Fruit fly (Drosophila melanogaster) whole organism, embryonic: Measurements from ENCODE around the gene Pig1.

Experiments
- Blimp-1 ChIP-seq: fragments of 200-800 bp; sonication (Bioruptor generic); optimal IDR thresholded peaks from 3 replicates; lab custom pipeline; 2018; ENCODE audit warnings: missing biosample characterization, missing genetic modification characterization, mild to moderate bottlenecking, moderate library complexity, missing genetic modification reagents
- BtbVII ChIP-seq: fragments of 200-800 bp; sonication (Bioruptor generic); optimal IDR thresholded peaks from 3 replicates; lab custom pipeline; 2017; ENCODE audit warnings: missing biosample characterization, mild to moderate bottlenecking, missing genetic modification characterization
- CG10565 ChIP-seq: fragments of 200-800 bp; sonication (Bioruptor generic); optimal IDR thresholded peaks from 3 replicates; lab custom pipeline; 2016; ENCODE audit warnings: missing biosample characterization, mild to moderate bottlenecking, missing genetic modification characterization
- CG11085 ChIP-seq: fragments of 200-800 bp; sonication (Bioruptor generic); IDR thresholded peaks from 2 replicates; pipeline ENCODE4 v1.3.6; 2022; ENCODE audit warnings: missing biosample characterization, missing genetic modification characterization
- CG13296 ChIP-seq: fragments of 200-800 bp; sonication (Bioruptor generic); optimal IDR thresholded peaks from 3 replicates; lab custom pipeline; 2018; ENCODE audit warnings: missing biosample characterization, mild to moderate bottlenecking, missing genetic modification characterization
- CG14667 ChIP-seq: fragments of 200-800 bp; sonication (Bioruptor generic); IDR thresholded peaks from 2 replicates; pipeline ENCODE4 v1.3.6; 2022; ENCODE audit warnings: missing biosample characterization, missing genetic modification characterization
- CG16863 ChIP-seq: fragments of 200-800 bp; sonication (Bioruptor generic); optimal IDR thresholded peaks from 3 replicates; lab custom pipeline; 2016; ENCODE audit warnings: missing biosample characterization, missing genetic modification characterization
- CG17359 ChIP-seq: fragments of 200-800 bp; sonication (Bioruptor generic); optimal IDR thresholded peaks from 3 replicates; lab custom pipeline; 2018; ENCODE audit warnings: missing biosample characterization, mild to moderate bottlenecking, missing genetic modification characterization, moderate library complexity
- CG2712 ChIP-seq: fragments of 200-800 bp; optimal IDR thresholded peaks from 3 replicates; lab custom pipeline; 2019; ENCODE audit warnings: missing biosample characterization, mild to moderate bottlenecking, missing genetic modification characterization, moderate library complexity
- CG2875 ChIP-seq: fragments of 200-800 bp; sonication (Bioruptor generic); optimal IDR thresholded peaks from 2 replicates; lab custom pipeline; 2017; ENCODE audit warnings: missing biosample characterization, mild to moderate bottlenecking, missing genetic modification characterization, missing genetic modification reagents
- CG30020 ChIP-seq: fragments of 200-800 bp; optimal IDR thresholded peaks from 2 replicates; lab custom pipeline; 2019; ENCODE audit warnings: missing biosample characterization, mild to moderate bottlenecking, missing genetic modification characterization, moderate library complexity
- CG34376 ChIP-seq: fragments of 200-800 bp; sonication (Bioruptor generic); optimal IDR thresholded peaks from 2 replicates; lab custom pipeline; 2018; ENCODE audit warnings: missing biosample characterization, mild to moderate bottlenecking, missing genetic modification characterization
- CG4730 ChIP-seq: fragments of 200-800 bp; sonication (Bioruptor generic); IDR thresholded peaks from 2 replicates; pipeline ENCODE4 v1.3.6; 2022; ENCODE audit warnings: missing biosample characterization, missing genetic modification characterization
- CG5180 ChIP-seq: fragments of 200-800 bp; sonication (Bioruptor generic); optimal IDR thresholded peaks from 3 replicates; lab custom pipeline; 2017; ENCODE audit warnings: missing biosample characterization, missing genetic modification characterization, mild to moderate bottlenecking, moderate library complexity, missing genetic modification reagents
- CG6689 ChIP-seq: fragments of 200-800 bp; sonication (Bioruptor generic); IDR thresholded peaks from 2 replicates; pipeline ENCODE4 v1.3.6; 2022; ENCODE audit warnings: missing biosample characterization, missing genetic modification characterization
- Camta ChIP-seq: fragments of 200-800 bp; sonication (Bioruptor generic); optimal IDR thresholded peaks from 2 replicates; lab custom pipeline; 2016; ENCODE audit warnings: missing biosample characterization, missing genetic modification characterization
- Chrac-16 ChIP-seq: fragments of 200-800 bp; sonication (Bioruptor generic); optimal IDR thresholded peaks from 3 replicates; lab custom pipeline; 2016; ENCODE audit warnings: missing biosample characterization, missing genetic modification characterization
- Dip2 ChIP-seq: fragments of 200-800 bp; sonication (Bioruptor generic); IDR thresholded peaks from 2 replicates; pipeline ENCODE4 v1.3.6; 2022; ENCODE audit warnings: missing biosample characterization, missing genetic modification characterization
- Doc2 ChIP-seq: fragments of 200-800 bp; sonication (Bioruptor generic); IDR thresholded peaks from 2 replicates; pipeline ENCODE4 v1.3.6; 2022; ENCODE audit warnings: missing biosample characterization, missing genetic modification characterization
- Doc3 ChIP-seq: fragments of 200-800 bp; sonication (Bioruptor generic); IDR thresholded peaks from 3 replicates; pipeline ENCODE4 v1.3.6; 2022; ENCODE audit warnings: missing biosample characterization, missing genetic modification characterization; ENCODE audit not compliant: partially characterized antibody
- Fer1 ChIP-seq: fragments of 200-800 bp; sonication (Bioruptor generic); optimal IDR thresholded peaks from 2 replicates; lab custom pipeline; 2017; ENCODE audit warnings: missing biosample characterization, mild to moderate bottlenecking, missing genetic modification characterization
- H15 ChIP-seq: fragments of 200-800 bp; sonication (Bioruptor generic); IDR thresholded peaks from 3 replicates; pipeline ENCODE4 v1.3.6; 2022; ENCODE audit warnings: missing biosample characterization, missing genetic modification characterization
- Hey ChIP-seq: fragments of 200-800 bp; sonication (Bioruptor generic); optimal IDR thresholded peaks from 3 replicates; lab custom pipeline; 2018; ENCODE audit warnings: missing biosample characterization, mild to moderate bottlenecking, missing genetic modification characterization
- Hr78 ChIP-seq, 2 experiments: fragments of 200-800 bp in 1 of 2; fragments of >200 bp in 1 of 2; sonication (Bioruptor generic) in 1 of 2; optimal IDR thresholded peaks; 2 replicates each; lab custom pipeline; 2017 to 2019; ENCODE audit warnings: missing biosample characterization in 2 of 2, missing genetic modification characterization in 2 of 2, mild to moderate bottlenecking in 1 of 2, moderate library complexity in 1 of 2
- Mes4 ChIP-seq: fragments of 200-800 bp; sonication (Bioruptor generic); optimal IDR thresholded peaks from 2 replicates; lab custom pipeline; 2016; ENCODE audit warnings: missing biosample characterization, missing genetic modification characterization
- TFAM ChIP-seq: fragments of 200-800 bp; sonication (Bioruptor generic); optimal IDR thresholded peaks from 2 replicates; lab custom pipeline; 2017; ENCODE audit warnings: missing biosample characterization, missing genetic modification characterization, inconsistent platforms
- Trl ChIP-seq, 3 experiments: fragments of >200 bp in 2 of 3; fragments of 200-800 bp in 1 of 3; sonication (Bioruptor generic) in 1 of 3; optimal IDR thresholded peaks; 2 replicates in 1 of 3; 3 replicates in 2 of 3; lab custom pipeline; 2016 to 2017; ENCODE audit warnings: missing biosample characterization in 1 of 3, missing genetic modification characterization in 1 of 3
- abd-A ChIP-seq: fragments of 200-800 bp; sonication (Bioruptor generic); optimal IDR thresholded peaks from 3 replicates; lab custom pipeline; 2019; ENCODE audit warnings: missing biosample characterization, mild to moderate bottlenecking, missing genetic modification characterization, moderate library complexity
- ac ChIP-seq: fragments of 200-800 bp; sonication (Bioruptor generic); optimal IDR thresholded peaks from 3 replicates; lab custom pipeline; 2017; ENCODE audit warnings: missing biosample characterization, mild to moderate bottlenecking, missing genetic modification characterization
- bsh ChIP-seq, 2 experiments: fragments of 200-800 bp; sonication (Bioruptor generic); optimal IDR thresholded peaks; 2 replicates each; lab custom pipeline; 2017 to 2018; ENCODE audit warnings: mild to moderate bottlenecking in 2 of 2, missing biosample characterization in 2 of 2, missing genetic modification characterization in 2 of 2, moderate library complexity in 1 of 2
- ci ChIP-seq: fragments of 200-800 bp; sonication (Bioruptor generic); IDR thresholded peaks from 3 replicates; pipeline ENCODE4 v1.3.6; 2022; ENCODE audit warnings: missing biosample characterization, missing genetic modification characterization
- dati ChIP-seq: fragments of 200-800 bp; sonication (Bioruptor generic); IDR thresholded peaks from 2 replicates; pipeline ENCODE4 v1.3.6; 2022; ENCODE audit warnings: missing biosample characterization, missing genetic modification characterization
- en ChIP-seq: fragments of 200-800 bp; sonication (Bioruptor generic); optimal IDR thresholded peaks from 2 replicates; lab custom pipeline; 2016; ENCODE audit warnings: missing biosample characterization, missing genetic modification characterization
- eve ChIP-seq, 2 experiments: fragments of >200 bp; optimal IDR thresholded peaks; 2 replicates each; lab custom pipeline; 2017; ENCODE audit warnings: missing biosample characterization in 2 of 2, missing genetic modification characterization in 2 of 2
- ewg ChIP-seq: fragments of 200-800 bp; sonication (Bioruptor generic); optimal IDR thresholded peaks from 3 replicates; lab custom pipeline; 2017; ENCODE audit warnings: mild to moderate bottlenecking, missing biosample characterization, missing genetic modification reagents, missing genetic modification characterization
- ham ChIP-seq: fragments of 200-800 bp; sonication (Bioruptor generic); IDR thresholded peaks from 2 replicates; pipeline ENCODE4 v1.3.6; 2022; ENCODE audit warnings: missing biosample characterization, missing genetic modification characterization
- ind ChIP-seq: fragments of 200-800 bp; sonication (Bioruptor generic); optimal IDR thresholded peaks from 3 replicates; lab custom pipeline; 2016; ENCODE audit warnings: missing biosample characterization, missing genetic modification characterization
- kni ChIP-seq: fragments of 200-800 bp; sonication (Bioruptor generic); optimal IDR thresholded peaks from 3 replicates; lab custom pipeline; 2017; ENCODE audit warnings: mild to moderate bottlenecking, missing biosample characterization, missing genetic modification reagents, missing genetic modification characterization
- nom ChIP-seq: fragments of 200-800 bp; sonication (Bioruptor generic); optimal IDR thresholded peaks from 2 replicates; lab custom pipeline; 2017; ENCODE audit warnings: missing biosample characterization, missing genetic modification characterization, mild to moderate bottlenecking, moderate library complexity, missing genetic modification reagents
- otp ChIP-seq: fragments of 200-800 bp; sonication (Bioruptor generic); IDR thresholded peaks from 3 replicates; pipeline ENCODE4, ENCODE4 v1.3.6; 2022; ENCODE audit warnings: missing biosample characterization, missing genetic modification characterization
- pho ChIP-seq: fragments of 200-800 bp; sonication (Bioruptor generic); optimal IDR thresholded peaks from 2 replicates; lab custom pipeline; 2016; ENCODE audit warnings: missing biosample characterization, missing genetic modification characterization
- rib ChIP-seq: fragments of 200-800 bp; sonication (Bioruptor generic); IDR thresholded peaks from 2 replicates; pipeline ENCODE4 v1.3.6; 2022; ENCODE audit warnings: missing biosample characterization, missing genetic modification characterization
- sens-2 ChIP-seq: fragments of 200-800 bp; sonication (Bioruptor generic); IDR thresholded peaks from 2 replicates; pipeline ENCODE4 v1.3.6; 2022; ENCODE audit warnings: missing biosample characterization, missing genetic modification characterization
- sima ChIP-seq: fragments of 200-800 bp; sonication (Bioruptor generic); optimal IDR thresholded peaks from 2 replicates; lab custom pipeline; 2016; ENCODE audit warnings: missing biosample characterization, missing genetic modification characterization
- sisA ChIP-seq: fragments of 200-800 bp; sonication (Bioruptor generic); IDR thresholded peaks from 2 replicates; pipeline ENCODE4 v1.3.6; 2022; ENCODE audit warnings: missing biosample characterization, missing genetic modification characterization
- sug ChIP-seq: fragments of 200-800 bp; optimal IDR thresholded peaks from 2 replicates; lab custom pipeline; 2019; ENCODE audit warnings: missing biosample characterization, mild to moderate bottlenecking, missing genetic modification characterization, moderate library complexity
- vnd ChIP-seq: fragments of 200-800 bp; sonication (Bioruptor generic); IDR thresholded peaks from 3 replicates; pipeline ENCODE4 v1.3.6; 2022; ENCODE audit warnings: missing biosample characterization, missing genetic modification characterization; ENCODE audit not compliant: partially characterized antibody
- yki ChIP-seq: fragments of >200 bp; optimal IDR thresholded peaks from 3 replicates; lab custom pipeline; 2018

Pig1 gene

dm6 chrX:3205887-3206794, 42.9 kb downstream of the Pig1 start (continued):
- no peak for TF ChIP-seq Doc2 (GFP tag; lab: Robert Waterston, UW)
- peak; percentile 58 for TF ChIP-seq CG16863 (GFP tag; lab: Kevin White, UChicago)
- TF ChIP-seq ind (GFP tag; lab: Kevin White, UChicago): peak; percentile 71
- peak in 1 of 2 experiments; percentile 67 for TF ChIP-seq bsh (GFP tag; optimal IDR thresholded peaks at IDR 0.05; lab: Kevin White, UChicago)
- TF ChIP-seq TFAM (GFP tag; lab: Kevin White, UChicago): no peak
- no peak for TF ChIP-seq abd-A (tag; lab: Kevin White, UChicago)
- TF ChIP-seq CG6689 (GFP tag; lab: Robert Waterston, UW): peak; percentile 78
- TF ChIP-seq CG17359 (tag; lab: Kevin White, UChicago): peak; percentile 75
- peak; percentile 79; the same call in 2 of the 3 replicates for TF ChIP-seq otp (GFP tag; lab: Robert Waterston, UW)
- no peak for TF ChIP-seq yki (lab: Kevin White, UChicago)
- TF ChIP-seq sug (tag; lab: Kevin White, UChicago): no peak
- no peak for TF ChIP-seq rib
- no peak for TF ChIP-seq ac
- TF ChIP-seq ham (GFP tag; lab: Robert Waterston, UW): no peak
- TF ChIP-seq ewg (GFP tag; lab: Kevin White, UChicago): peak; percentile 85
- no peak for TF ChIP-seq Hr78 (GFP tag; optimal IDR thresholded peaks at IDR 0.05; lab: Kevin White, UChicago)
- TF ChIP-seq sima: peak; percentile 25
- peak; percentile 53; the same call in 1 of the 2 replicates for TF ChIP-seq sens-2 (GFP tag; lab: Robert Waterston, UW)
- TF ChIP-seq Dip2 (GFP tag; lab: Robert Waterston, UW): no peak
- peak; percentile 58 for TF ChIP-seq Blimp-1 (GFP tag; lab: Kevin White, UChicago)
- TF ChIP-seq eve (GFP tag; optimal IDR thresholded peaks at IDR 0.05; lab: Kevin White, UChicago): peak in 1 of 2 experiments; percentile 56
- peak; percentile 63; the same call in 1 of the 3 replicates for TF ChIP-seq H15 (GFP tag; lab: Robert Waterston, UW)
- TF ChIP-seq pho: peak; percentile 55
- peak; percentile 22 for TF ChIP-seq CG2712
- TF ChIP-seq kni (GFP tag; lab: Kevin White, UChicago): no peak
- peak; percentile 57 for TF ChIP-seq CG4730
- TF ChIP-seq Mes4: peak; percentile 39
- peak; percentile 43 for TF ChIP-seq sisA
- peak; percentile 41 for TF ChIP-seq CG34376 (GFP tag; lab: Kevin White, UChicago)
- TF ChIP-seq en (GFP tag; lab: Kevin White, UChicago): peak; percentile 40
- TF ChIP-seq Hey (tag; lab: Kevin White, UChicago): no peak
- TF ChIP-seq CG13296 (GFP tag; lab: Kevin White, UChicago): peak; percentile 70
- peak; percentile 90 for TF ChIP-seq Fer1 (GFP tag; lab: Kevin White, UChicago)
- peak; percentile 53 for TF ChIP-seq CG5180 (GFP tag; lab: Kevin White, UChicago)
- TF ChIP-seq ci (GFP tag; lab: Robert Waterston, UW): peak; percentile 88
- TF ChIP-seq vnd (GFP tag; lab: Robert Waterston, UW): no peak
- peak; percentile 76 for TF ChIP-seq BtbVII
- TF ChIP-seq CG11085: no peak
- TF ChIP-seq Chrac-16 (GFP tag; lab: Kevin White, UChicago): peak; percentile 43
- TF ChIP-seq CG14667 (GFP tag; lab: Robert Waterston, UW): peak; percentile 47; the same call in 1 of the 2 replicates
- peak in 1 of 2 experiments; percentile 3 for TF ChIP-seq Trl (optimal IDR thresholded peaks at IDR 0.05; lab: Kevin White, UChicago)
- TF ChIP-seq Trl (GFP tag; optimal IDR thresholded peaks at IDR 0.05; lab: Kevin White, UChicago): peak; percentile 81
- no peak for TF ChIP-seq Doc3 (GFP tag; lab: Robert Waterston, UW)
- peak; percentile 39 for TF ChIP-seq CG2875
- no peak for TF ChIP-seq nom (GFP tag; lab: Kevin White, UChicago)
- peak; percentile 29 for TF ChIP-seq Camta (GFP tag; lab: Kevin White, UChicago)
- TF ChIP-seq CG10565: no peak
- peak; percentile 63 for TF ChIP-seq dati (GFP tag; lab: Robert Waterston, UW)
- no peak for TF ChIP-seq CG30020 (tag; lab: Kevin White, UChicago)
